Fruit fly (Drosophila melanogaster): ENCODE results near the gene nocte.

Gene nocte

DNA sequence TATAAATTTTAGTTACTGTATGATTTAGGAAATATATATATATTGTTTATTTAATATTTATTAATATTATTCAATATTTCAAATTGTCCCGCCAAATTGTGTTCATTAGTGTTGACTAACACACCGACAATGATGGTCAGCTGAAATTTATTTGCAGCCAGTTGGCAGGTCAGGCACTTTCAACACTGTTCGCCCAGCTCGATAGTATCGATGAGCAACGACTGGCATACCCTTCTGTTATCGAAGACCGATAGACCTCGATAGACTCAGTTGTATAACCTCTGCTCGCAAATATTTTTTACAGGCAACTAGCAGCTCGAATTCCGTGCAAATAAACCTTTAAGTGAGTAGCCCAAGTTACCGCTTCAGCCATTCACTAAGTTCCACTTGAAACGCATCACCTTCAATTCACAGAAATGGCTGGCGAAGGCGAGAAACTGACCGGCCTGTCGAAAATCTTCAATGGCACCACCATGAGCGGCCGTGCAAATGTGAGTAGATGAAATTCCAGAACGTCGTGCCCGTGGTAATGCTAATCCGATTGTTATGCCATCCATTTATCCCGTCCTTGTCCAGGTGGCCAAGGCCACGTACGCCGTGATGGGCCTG is 13.9 kb downstream of the nocte start, which contains the start of gene Neb-cGP (continued):
- peak; percentile 58 for TF ChIP-seq CG4617 (GFP tag; optimal IDR thresholded peaks at IDR 0.05; ENCODE audit: borderline replicate concordance)
- peak; percentile 20 for TF ChIP-seq CG17802 (tag; optimal IDR thresholded peaks at IDR 0.05)
- peak; percentile 2 for TF ChIP-seq CG3407 (GFP tag; optimal IDR thresholded peaks at IDR 0.05)
- TF ChIP-seq Hand (GFP tag; optimal IDR thresholded peaks at IDR 0.05) = no peak
- TF ChIP-seq kni (GFP tag; optimal IDR thresholded peaks at IDR 0.05) = no peak
- TF ChIP-seq Doc3 (GFP tag; IDR thresholded peaks at IDR 0.05; ENCODE audit: partially characterized antibody) = peak; percentile 70; the same call in 2 of the 3 replicates
- TF ChIP-seq Adf1 (GFP tag; IDR thresholded peaks at IDR 0.05) = peak; percentile 42; the same call in 1 of the 2 replicates
- no peak for TF ChIP-seq Hey (tag; optimal IDR thresholded peaks at IDR 0.05)
- peak; percentile 96 for TF ChIP-seq unc-4 (GFP tag; IDR thresholded peaks at IDR 0.05; ENCODE audit: partially characterized antibody)
- TF ChIP-seq NC2α (GFP tag; optimal IDR thresholded peaks at IDR 0.05) = no peak
- peak; percentile 7 for TF ChIP-seq Ssrp (tag; optimal IDR thresholded peaks at IDR 0.05)
- no peak for TF ChIP-seq sd (tag; optimal IDR thresholded peaks at IDR 0.05)
- TF ChIP-seq chm (GFP tag; IDR thresholded peaks at IDR 0.05) = peak; percentile 63
- no peak for TF ChIP-seq CG6765 (GFP tag; optimal IDR thresholded peaks at IDR 0.05)
- no peak for TF ChIP-seq pros (GFP tag; optimal IDR thresholded peaks at IDR 0.05)
- peak; percentile 15 for TF ChIP-seq CG2202 (tag; optimal IDR thresholded peaks at IDR 0.05)
- peak; percentile 50 for TF ChIP-seq CG18619 (GFP tag; optimal IDR thresholded peaks at IDR 0.05)
- peak; percentile 38 for TF ChIP-seq her (GFP tag; optimal IDR thresholded peaks at IDR 0.05)
- TF ChIP-seq Sry-δ (GFP tag; optimal IDR thresholded peaks at IDR 0.05) = peak; percentile 79
- no peak for TF ChIP-seq Sox100B (GFP tag; optimal IDR thresholded peaks at IDR 0.05)
- peak; percentile 98 for TF ChIP-seq Dref (GFP tag; IDR thresholded peaks at IDR 0.05)
- no peak for TF ChIP-seq CG32772 (GFP tag; IDR thresholded peaks at IDR 0.05)
- TF ChIP-seq Doc2 (GFP tag; IDR thresholded peaks at IDR 0.05) = no peak
- peak; percentile 56 for TF ChIP-seq Myb (GFP tag; optimal IDR thresholded peaks at IDR 0.05)
- TF ChIP-seq Gug (GFP tag; IDR thresholded peaks at IDR 0.05) = peak; percentile 59; the same call in 2 of the 4 replicates
- TF ChIP-seq fru (optimal IDR thresholded peaks at IDR 0.05) = no peak
- TF ChIP-seq CG15514 (GFP tag; optimal IDR thresholded peaks at IDR 0.05) = peak; percentile 90
- TF ChIP-seq CG4360 (GFP tag; IDR thresholded peaks at IDR 0.05) = no peak
- no peak for TF ChIP-seq Asciz (GFP tag; optimal IDR thresholded peaks at IDR 0.05)
- TF ChIP-seq Ada2b (GFP tag; IDR thresholded peaks at IDR 0.05) = peak; percentile 25; the same call in 1 of the 2 replicates
- TF ChIP-seq shn (GFP tag; optimal IDR thresholded peaks at IDR 0.05) = peak; percentile 38
- TF ChIP-seq Fer1 (GFP tag; optimal IDR thresholded peaks at IDR 0.05) = peak; percentile 73
- peak; percentile 80 for TF ChIP-seq mam (GFP tag; optimal IDR thresholded peaks at IDR 0.05)
- no peak for TF ChIP-seq CG6272 (GFP tag; IDR thresholded peaks at IDR 0.05)
- TF ChIP-seq CG10565 (GFP tag; optimal IDR thresholded peaks at IDR 0.05) = no peak
- TF ChIP-seq CG8388 (GFP tag; optimal IDR thresholded peaks at IDR 0.05) = peak; percentile 15
- no peak for TF ChIP-seq Jarid2 (GFP tag; optimal IDR thresholded peaks at IDR 0.05)
- no peak for TF ChIP-seq Hr39 (optimal IDR thresholded peaks at IDR 0.05)
- TF ChIP-seq ind (GFP tag; optimal IDR thresholded peaks at IDR 0.05) = peak; percentile 66
- no peak for TF ChIP-seq Rx (GFP tag; IDR thresholded peaks at IDR 0.05)
- TF ChIP-seq CG13123 (GFP tag; optimal IDR thresholded peaks at IDR 0.05) = no peak
- TF ChIP-seq unpg (GFP tag; optimal IDR thresholded peaks at IDR 0.05) = peak; percentile 40
- TF ChIP-seq CG4730 (GFP tag; IDR thresholded peaks at IDR 0.05) = no peak
- TF ChIP-seq esg (GFP tag; conservative IDR thresholded peaks at IDR 0.05) = no peak
- TF ChIP-seq pnt (GFP tag; optimal IDR thresholded peaks at IDR 0.05) = no peak
- peak; percentile 72; the same call in 2 of the 3 replicates for TF ChIP-seq ci (GFP tag; IDR thresholded peaks at IDR 0.05)
- 0 out of 2 replicates have a peak, but pooled peaks have one; percentile 16 for TF ChIP-seq stc (GFP tag; IDR thresholded peaks at IDR 0.05)
- peak; percentile 79 for TF ChIP-seq CG13894 (tag; optimal IDR thresholded peaks at IDR 0.05)
- peak; percentile 75 for TF ChIP-seq caup (GFP tag; optimal IDR thresholded peaks at IDR 0.05; ENCODE audit: severe bottlenecking)
- no peak for TF ChIP-seq gsb (GFP tag; IDR thresholded peaks at IDR 0.05)
- TF ChIP-seq ab (GFP tag; optimal IDR thresholded peaks at IDR 0.05) = no peak
